Fruit fly (Drosophila melanogaster): ENCODE measurements around the gene Alg14.
A peak's percentile ranks its signal among the peaks of the same experiment; 100 is the strongest.

Gene Alg14

dm6 chrX:15490519-15490918 lies 18.6 kb downstream of the Alg14 start (continued):
- no peak for TF ChIP-seq Ravus (GFP tag; IDR thresholded peaks at IDR 0.05)
- TF ChIP-seq CG11504 (tag; optimal IDR thresholded peaks at IDR 0.05) = peak; percentile 57
- TF ChIP-seq CG9437 (GFP tag; optimal IDR thresholded peaks at IDR 0.05) = no peak
- no peak for TF ChIP-seq Bgb (GFP tag; IDR thresholded peaks at IDR 0.05; ENCODE audit: partially characterized antibody)
- no peak for TF ChIP-seq CG2712 (tag; optimal IDR thresholded peaks at IDR 0.05)
- TF ChIP-seq CG7372 (GFP tag; IDR thresholded peaks at IDR 0.05) = no peak
- TF ChIP-seq gem (tag; optimal IDR thresholded peaks at IDR 0.05) = no peak
- TF ChIP-seq Dp (GFP tag; optimal IDR thresholded peaks at IDR 0.05) = peak; percentile 8
- TF ChIP-seq fd64A (GFP tag; optimal IDR thresholded peaks at IDR 0.05) = peak; percentile 8
- no peak for TF ChIP-seq bbx (GFP tag; IDR thresholded peaks at IDR 0.05; ENCODE audit: partially characterized antibody)
- peak; percentile 2 for TF ChIP-seq Asciz (GFP tag; optimal IDR thresholded peaks at IDR 0.05)
- no peak for TF ChIP-seq Bdp1 (GFP tag; optimal IDR thresholded peaks at IDR 0.05)
- no peak for TF ChIP-seq CG14014 (GFP tag; IDR thresholded peaks at IDR 0.05)
- TF ChIP-seq otp (GFP tag; IDR thresholded peaks at IDR 0.05) = no peak
- TF ChIP-seq CG30431 (GFP tag; optimal IDR thresholded peaks at IDR 0.05) = no peak
- no peak for TF ChIP-seq CG33557 (GFP tag; optimal IDR thresholded peaks at IDR 0.05)
- no peak for TF ChIP-seq CG12299 (tag; optimal IDR thresholded peaks at IDR 0.05)
- TF ChIP-seq trem (tag; optimal IDR thresholded peaks at IDR 0.05) = no peak
- no peak for TF ChIP-seq CG4360 (GFP tag; IDR thresholded peaks at IDR 0.05)
- no peak for TF ChIP-seq psq (GFP tag; optimal IDR thresholded peaks at IDR 0.05)

dm6 chrX:15495600-15496379 lies 23.8 kb downstream of the Alg14 start:
- TF ChIP-seq ATbp (GFP tag; optimal IDR thresholded peaks at IDR 0.05) = peak; percentile 36
- peak; percentile 13 for TF ChIP-seq Vsx1 (GFP tag; optimal IDR thresholded peaks at IDR 0.05)
- peak; percentile 4 for TF ChIP-seq wek (GFP tag; optimal IDR thresholded peaks at IDR 0.05)
- TF ChIP-seq Deaf1 (tag; optimal IDR thresholded peaks at IDR 0.05) = peak; percentile 76
- TF ChIP-seq gem (tag; optimal IDR thresholded peaks at IDR 0.05) = peak; percentile 7
- peak; percentile 50 for TF ChIP-seq sens (GFP tag)
- peak; percentile 27; the same call in 1 of the 2 replicates for TF ChIP-seq chm (GFP tag; IDR thresholded peaks at IDR 0.05)
- peak; percentile 97 for TF ChIP-seq CG2199 (GFP tag; IDR thresholded peaks at IDR 0.05)
- TF ChIP-seq Asciz (GFP tag; optimal IDR thresholded peaks at IDR 0.05) = peak; percentile 46
- no peak for TF ChIP-seq pan (optimal IDR thresholded peaks at IDR 0.05)
- no peak for TF ChIP-seq pan (GFP tag; optimal IDR thresholded peaks at IDR 0.05 in 1 of 2, IDR thresholded peaks at IDR 0.05 in 1 of 2)
- peak; percentile 20 for TF ChIP-seq CG17359 (tag; optimal IDR thresholded peaks at IDR 0.05)
- TF ChIP-seq kah (GFP tag; optimal IDR thresholded peaks at IDR 0.05) = no peak
- no peak for TF ChIP-seq CG10147 (GFP tag; optimal IDR thresholded peaks at IDR 0.05)
- TF ChIP-seq cato (GFP tag; optimal IDR thresholded peaks at IDR 0.05; ENCODE audit: borderline replicate concordance) = no peak
- no peak for TF ChIP-seq ttk (GFP tag; IDR thresholded peaks at IDR 0.05)
- TF ChIP-seq CG3163 (GFP tag; optimal IDR thresholded peaks at IDR 0.05) = no peak
- TF ChIP-seq nom (GFP tag; optimal IDR thresholded peaks at IDR 0.05) = no peak
- TF ChIP-seq sqz (GFP tag; optimal IDR thresholded peaks at IDR 0.05) = peak; percentile 4
- TF ChIP-seq CG4707 (GFP tag; optimal IDR thresholded peaks at IDR 0.05) = no peak
- peak; percentile 11 for TF ChIP-seq CG3407 (GFP tag; optimal IDR thresholded peaks at IDR 0.05)
- no peak for TF ChIP-seq CG18262 (tag; optimal IDR thresholded peaks at IDR 0.05)
- TF ChIP-seq CG2678 (tag; optimal IDR thresholded peaks at IDR 0.05) = peak; percentile 1
- no peak for TF ChIP-seq CG31441 (GFP tag; IDR thresholded peaks at IDR 0.05)
- TF ChIP-seq ci (GFP tag; IDR thresholded peaks at IDR 0.05) = 0 out of 3 replicates have a peak, but pooled peaks have one; percentile 30
- TF ChIP-seq CG6813 (GFP tag; optimal IDR thresholded peaks at IDR 0.05) = peak; percentile 4
